Worm (Caenorhabditis elegans): Measurements from ENCODE around the gene noah-2.

Gene noah-2

ce11 chrIV:14091242-14091641 lies at the start of gene noah-2:
noah-2 (plus strand) TSS chrIV:14091254.
- TF ChIP-seq ZK185.1 (tag; optimal IDR thresholded peaks at IDR 0.05; ENCODE audit: poor library complexity, severe bottlenecking) (no peak), snpc-4 (GFP tag; optimal IDR thresholded peaks at IDR 0.05) (no peak), snpc-4 (tag; optimal IDR thresholded peaks at IDR 0.05) (no peak), rcor-1 (GFP tag; IDR thresholded peaks at IDR 0.05) (no peak), snpc-1.1 (tag; optimal IDR thresholded peaks at IDR 0.05; ENCODE audit: insufficient read depth) (no peak), tlf-1 (GFP tag; optimal IDR thresholded peaks at IDR 0.05) (no peak), repo-1 (tag; optimal IDR thresholded peaks at IDR 0.05) (no peak), F52B5.7 (tag; optimal IDR thresholded peaks at IDR 0.05) (no peak), hrde-1 (tag; optimal IDR thresholded peaks at IDR 0.05; ENCODE audit: borderline replicate concordance) (no peak)

ce11 chrIV:14043680-14044079 lies 47.4 kb upstream of the noah-2 start, which contains the start of gene Y37A1B.7:
Y37A1B.7 (minus strand) TSS chrIV:14043780.
- TF ChIP-seq D2030.7 (GFP tag; IDR thresholded peaks at IDR 0.05) (no peak), F52B5.7 (tag; optimal IDR thresholded peaks at IDR 0.05) (no peak), T26A5.8 (tag; optimal IDR thresholded peaks at IDR 0.05) (no peak), rpc-1 (optimal IDR thresholded peaks at IDR 0.05) (no peak), rpc-1 (tag; optimal IDR thresholded peaks at IDR 0.05) (no peak), hrde-1 (tag; optimal IDR thresholded peaks at IDR 0.05; ENCODE audit: borderline replicate concordance) (no peak), gei-17 (GFP tag; optimal IDR thresholded peaks at IDR 0.05) (no peak), ceh-58 (GFP tag; IDR thresholded peaks at IDR 0.05) (no peak), unc-62 (GFP tag; optimal IDR thresholded peaks at IDR 0.05) (no peak), tlf-1 (GFP tag; optimal IDR thresholded peaks at IDR 0.05) (no peak), dpff-1 (tag; optimal IDR thresholded peaks at IDR 0.05) (no peak)

DNA sequence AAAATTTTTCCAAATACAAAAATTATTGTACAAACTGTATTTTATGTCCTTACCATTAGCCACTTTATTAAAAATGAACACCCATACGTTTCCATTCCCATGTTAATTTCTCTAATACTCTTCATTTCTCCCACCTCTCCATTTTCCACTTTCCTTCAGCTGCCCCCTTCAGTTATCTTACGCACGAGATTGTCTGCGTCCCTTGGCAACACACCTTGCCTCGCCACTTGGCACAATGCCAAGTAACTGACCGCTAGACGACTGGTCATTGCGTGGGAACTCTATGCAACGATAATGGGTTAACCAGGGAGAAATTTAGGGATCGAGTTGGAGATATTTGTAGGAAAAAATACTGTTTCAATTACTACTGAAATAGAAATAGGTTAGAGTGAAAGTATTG lies 44.3 kb upstream of the noah-2 start:
- TF ChIP-seq mxl-1 (tag; optimal IDR thresholded peaks at IDR 0.05) (no peak), snpc-4 (GFP tag; optimal IDR thresholded peaks at IDR 0.05) (no peak), snpc-4 (tag; optimal IDR thresholded peaks at IDR 0.05) (peak in 1 of 4 experiments; percentile 18)

DNA sequence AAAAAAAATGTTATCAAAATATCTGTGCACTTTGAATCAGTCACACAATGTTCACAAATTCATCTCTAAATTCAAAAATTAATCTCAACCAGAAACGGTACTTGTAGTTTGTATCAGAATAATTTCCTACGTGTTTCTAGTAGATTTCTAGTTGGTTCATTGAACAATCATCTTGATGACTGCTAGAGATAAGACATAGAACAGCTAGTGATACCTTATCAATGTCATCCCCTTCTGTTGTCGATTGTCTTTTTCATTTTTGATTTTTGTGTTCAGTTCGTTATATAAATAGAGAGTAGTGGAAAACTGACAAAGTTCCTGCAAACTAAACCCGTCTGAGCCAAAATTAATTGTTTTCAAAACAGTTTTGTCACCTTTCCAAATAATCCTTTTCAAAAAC lies 40.6 kb upstream of the noah-2 start:
- TF ChIP-seq xnd-1 (tag; optimal IDR thresholded peaks at IDR 0.05) (no peak), nhr-80 (tag; optimal IDR thresholded peaks at IDR 0.05) (peak; percentile 27)

DNA sequence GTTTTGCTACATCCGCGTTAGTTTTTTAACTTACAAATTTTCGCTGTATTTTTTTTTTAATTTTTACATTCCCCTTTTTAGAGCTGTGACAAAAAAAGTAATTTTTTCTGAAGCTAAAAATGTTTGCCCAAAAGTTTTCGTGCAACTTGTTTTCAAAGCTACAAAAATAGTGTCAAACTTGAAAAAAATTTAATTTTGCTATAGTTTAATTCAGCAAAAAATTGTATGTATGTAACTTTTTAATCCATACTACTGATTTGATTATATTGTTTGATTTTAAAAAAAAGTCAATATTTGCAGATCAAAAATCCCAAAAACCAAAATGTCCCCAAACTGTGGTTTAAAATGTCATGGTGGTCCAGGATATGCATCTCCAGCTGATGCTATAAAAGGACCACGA lies 40.2 kb upstream of the noah-2 start, which contains the start of gene semo-1:
semo-1 (plus strand) TSS at position 301 of the 400 bp plus-strand sequence.
- TF ChIP-seq sdz-38 (tag; optimal IDR thresholded peaks at IDR 0.05) (no peak), snpc-1.3 (tag; optimal IDR thresholded peaks at IDR 0.05; ENCODE audit: insufficient read depth) (no peak), snpc-3.4 (tag; optimal IDR thresholded peaks at IDR 0.05) (no peak), F57C9.4 (tag; optimal IDR thresholded peaks at IDR 0.05) (no peak)

DNA sequence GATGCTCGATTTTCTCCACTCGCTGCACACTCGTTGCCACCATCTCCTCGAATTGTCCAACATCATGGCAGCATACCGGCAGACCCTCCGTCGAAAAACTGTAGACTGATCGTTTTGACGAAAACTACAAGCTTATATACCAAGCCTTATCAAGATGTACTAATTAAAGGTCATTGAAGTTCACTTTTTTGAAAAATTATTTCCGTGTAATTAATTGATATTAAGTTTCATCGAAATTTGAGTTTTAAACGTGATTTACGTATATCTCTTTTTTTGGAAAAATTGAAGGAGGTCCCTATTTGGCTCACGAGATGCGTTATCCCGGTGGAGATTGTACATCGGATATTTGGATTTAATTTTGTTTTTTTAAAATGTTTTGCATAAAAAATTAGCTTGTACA lies 30.4 kb upstream of the noah-2 start, which contains the start of gene Y37A1B.4:
Y37A1B.4 (minus strand) TSS at position 101 of the 400 bp plus-strand sequence.
- TF ChIP-seq snpc-3.4 (tag; optimal IDR thresholded peaks at IDR 0.05) (no peak), B0019.2 (GFP tag; conservative IDR thresholded peaks at IDR 0.05) (no peak), egl-18 (GFP tag; IDR thresholded peaks at IDR 0.05) (no peak), hmg-1.2 (GFP tag; IDR thresholded peaks at IDR 0.05) (no peak), tlf-1 (GFP tag; optimal IDR thresholded peaks at IDR 0.05) (no peak), Y95B8A.8 (GFP tag; IDR thresholded peaks at IDR 0.05) (no peak), mes-4 (tag; optimal IDR thresholded peaks at IDR 0.05) (no peak), F55B11.4 (tag; optimal IDR thresholded peaks at IDR 0.05; ENCODE audit: borderline replicate concordance, insufficient read depth) (no peak), madf-6 (GFP tag; IDR thresholded peaks at IDR 0.05) (peak; percentile 23; the same call in 1 of the 2 replicates), snpc-4 (GFP tag; optimal IDR thresholded peaks at IDR 0.05) (no peak), snpc-4 (tag; optimal IDR thresholded peaks at IDR 0.05) (peak in 1 of 4 experiments; percentile 74), F39B2.1 (GFP tag; IDR thresholded peaks at IDR 0.05) (no peak), snpc-1.3 (tag; optimal IDR thresholded peaks at IDR 0.05; ENCODE audit: insufficient read depth) (no peak), tbp1 (GFP tag; optimal IDR thresholded peaks at IDR 0.05) (no peak), sptf-2 (GFP tag; optimal IDR thresholded peaks at IDR 0.05) (no peak), dpl-1 (GFP tag; optimal IDR thresholded peaks at IDR 0.05) (no peak), bed-2 (GFP tag; IDR thresholded peaks at IDR 0.05) (no peak)

Measured in whole organism, young adult.